Worm (Caenorhabditis elegans) whole organism, L1 larva: ENCODE data around the gene F31B12.3.

ENCODE experiments used
- aha-1 ChIP-seq: fragments of 150-350 bp; optimal IDR thresholded peaks from 2 replicates; lab custom pipeline; 2014; ENCODE audit warnings: missing biosample characterization, missing genetic modification characterization
- alr-1 ChIP-seq: fragments of 200-800 bp; sonication (Bioruptor generic); optimal IDR thresholded peaks from 2 replicates; lab custom pipeline; 2018; ENCODE audit warnings: borderline replicate concordance, mild to moderate bottlenecking, missing genetic modification characterization, missing compliant biosample characterization
- aly-2 ChIP-seq: fragments of 150-350 bp; optimal IDR thresholded peaks from 2 replicates; lab custom pipeline; 2014; ENCODE audit warnings: missing biosample characterization, missing genetic modification characterization
- ama-1 ChIP-seq: fragments of 150-350 bp; optimal IDR thresholded peaks from 2 replicates; lab custom pipeline; 2014
- blmp-1 ChIP-seq: fragments of 150-350 bp; optimal IDR thresholded peaks from 2 replicates; lab custom pipeline; 2014; ENCODE audit warnings: missing biosample characterization, missing genetic modification characterization
- ceh-63 ChIP-seq: fragments of 200-800 bp; sonication (Bioruptor generic); optimal IDR thresholded peaks from 2 replicates; lab custom pipeline; 2018; ENCODE audit warnings: mild to moderate bottlenecking, missing genetic modification characterization, missing compliant biosample characterization
- ceh-8 ChIP-seq: fragments of 200-800 bp; sonication (Bioruptor generic); optimal IDR thresholded peaks from 2 replicates; lab custom pipeline; 2018; ENCODE audit warnings: mild to moderate bottlenecking, missing genetic modification characterization, moderate library complexity, missing compliant biosample characterization
- ces-1 ChIP-seq: fragments of 150-350 bp; optimal IDR thresholded peaks from 2 replicates; lab custom pipeline; 2014; ENCODE audit warnings: missing biosample characterization, missing genetic modification reagents, missing genetic modification characterization
- dsc-1 ChIP-seq: sonication (generic microtip); optimal IDR thresholded peaks from 2 replicates; lab custom pipeline; 2016; ENCODE audit warnings: mild to moderate bottlenecking, missing genetic modification characterization, missing compliant biosample characterization
- efl-1 ChIP-seq, 4 experiments: fragments of 150-350 bp; optimal IDR thresholded peaks in 3 of 4; peaks in 1 of 4; 1 replicate in 1 of 4; 2 replicates in 3 of 4; lab custom pipeline; 2014; ENCODE audit warnings: missing biosample characterization in 2 of 4, missing genetic modification characterization in 2 of 4, missing genetic modification reagents in 2 of 4
- efl-3 ChIP-seq: fragments of 200-800 bp; sonication (Bioruptor generic); optimal IDR thresholded peaks from 2 replicates; lab custom pipeline; 2018; ENCODE audit warnings: mild to moderate bottlenecking, missing genetic modification characterization, missing compliant biosample characterization
- egl-13 ChIP-seq: sonication (generic microtip); optimal IDR thresholded peaks from 2 replicates; lab custom pipeline; 2016; ENCODE audit warnings: missing genotype, missing genetic modification reagents, missing genetic modification characterization, missing compliant biosample characterization
- egl-27 ChIP-seq, 2 experiments: fragments of 150-350 bp in 1 of 2; sonication (generic microtip); optimal IDR thresholded peaks; 3 replicates each; lab custom pipeline; 2017 to 2018; ENCODE audit warnings: missing biosample characterization in 2 of 2, missing genetic modification characterization in 2 of 2, missing genetic modification reagents in 2 of 2
- elt-2 ChIP-seq: sonication (generic microtip); optimal IDR thresholded peaks from 2 replicates; lab custom pipeline; 2016; ENCODE audit warnings: missing genetic modification characterization, mild to moderate bottlenecking, inconsistent platforms, missing compliant biosample characterization, missing genetic modification reagents
- elt-3 ChIP-seq, 6 experiments: fragments of 150-350 bp in 1 of 6; sonication (generic microtip); optimal IDR thresholded peaks; 2 replicates each; lab custom pipeline; 2017 to 2018; ENCODE audit warnings: missing biosample characterization in 6 of 6, missing genetic modification characterization in 6 of 6, inconsistent platforms in 1 of 6
- ets-5 ChIP-seq: fragments of 200-800 bp; sonication (Bioruptor generic); IDR thresholded peaks from 2 replicates; pipeline ENCODE4 v1.3.6; 2022; ENCODE audit warnings: missing genetic modification characterization, missing compliant biosample characterization
- fkh-10 ChIP-seq: sonication (generic microtip); optimal IDR thresholded peaks from 2 replicates; lab custom pipeline; 2017; ENCODE audit warnings: missing biosample characterization, missing genetic modification reagents, missing genetic modification characterization
- fkh-4 ChIP-seq: sonication (generic microtip); optimal IDR thresholded peaks from 2 replicates; lab custom pipeline; 2016; ENCODE audit warnings: missing compliant biosample characterization, missing genetic modification characterization, borderline replicate concordance
- fkh-8 ChIP-seq: sonication (generic microtip); optimal IDR thresholded peaks from 2 replicates; lab custom pipeline; 2016; ENCODE audit warnings: mild to moderate bottlenecking, missing genetic modification characterization, missing compliant biosample characterization
- fos-1 ChIP-seq: fragments of 150-350 bp; optimal IDR thresholded peaks from 2 replicates; lab custom pipeline; 2014; ENCODE audit warnings: missing biosample characterization, missing genetic modification characterization
- grh-1 ChIP-seq: fragments of 200-800 bp; sonication (Bioruptor generic); IDR thresholded peaks from 2 replicates; pipeline ENCODE4 v1.3.6; 2022; ENCODE audit warnings: missing genetic modification reagents, missing genetic modification characterization, missing compliant biosample characterization
- hlh-4 ChIP-seq: sonication (generic microtip); optimal IDR thresholded peaks from 2 replicates; lab custom pipeline; 2016; ENCODE audit warnings: mild to moderate bottlenecking, missing genetic modification characterization, missing compliant biosample characterization
- hpl-2 ChIP-seq: fragments of 150-350 bp; optimal IDR thresholded peaks from 2 replicates; lab custom pipeline; 2014; ENCODE audit warnings: missing biosample characterization, missing genetic modification reagents, missing genetic modification characterization
- irx-1 ChIP-seq: sonication (generic microtip); optimal IDR thresholded peaks from 2 replicates; lab custom pipeline; 2016; ENCODE audit warnings: missing genetic modification characterization, missing compliant biosample characterization
- jun-1 ChIP-seq: fragments of 150-350 bp; optimal IDR thresholded peaks from 2 replicates; lab custom pipeline; 2014; ENCODE audit warnings: missing biosample characterization, missing genetic modification reagents, missing genetic modification characterization
- lin-13 ChIP-seq: fragments of 150-350 bp; optimal IDR thresholded peaks from 2 replicates; lab custom pipeline; 2014; ENCODE audit warnings: missing biosample characterization, missing genetic modification reagents, missing genetic modification characterization
- lin-14 ChIP-seq: fragments of 200-800 bp; sonication (Bioruptor generic); optimal IDR thresholded peaks from 2 replicates; lab custom pipeline; 2018; ENCODE audit warnings: mild to moderate bottlenecking, missing genetic modification characterization, moderate library complexity, missing compliant biosample characterization
- lin-15B ChIP-seq: fragments of 150-350 bp; sonication (generic microtip); optimal IDR thresholded peaks from 3 replicates; lab custom pipeline; 2014; ENCODE audit warnings: missing biosample characterization, missing genetic modification characterization
- lin-35 ChIP-seq, 2 experiments: fragments of 150-350 bp; optimal IDR thresholded peaks; 2 replicates each; lab custom pipeline; 2014; ENCODE audit warnings: missing biosample characterization in 2 of 2, missing genetic modification characterization in 2 of 2, missing genetic modification reagents in 2 of 2
- lir-3 ChIP-seq: sonication (generic microtip); optimal IDR thresholded peaks from 2 replicates; lab custom pipeline; 2016; ENCODE audit warnings: mild to moderate bottlenecking, missing genetic modification characterization, moderate library complexity, missing compliant biosample characterization; ENCODE audit not compliant: poor library complexity
- mdl-1 ChIP-seq, 2 experiments: fragments of 150-350 bp; optimal IDR thresholded peaks; 2 replicates each; lab custom pipeline; 2014 to 2017; ENCODE audit warnings: missing biosample characterization in 2 of 2, missing genetic modification characterization in 2 of 2, inconsistent platforms in 1 of 2
- mef-2 ChIP-seq: fragments of 150-350 bp; optimal IDR thresholded peaks from 2 replicates; lab custom pipeline; 2014; ENCODE audit warnings: missing biosample characterization, missing genetic modification characterization
- nhr-11 ChIP-seq: fragments of 150-350 bp; optimal IDR thresholded peaks from 2 replicates; lab custom pipeline; 2014; ENCODE audit warnings: missing biosample characterization, missing genetic modification characterization
- nhr-12 ChIP-seq: sonication (generic microtip); optimal IDR thresholded peaks from 2 replicates; lab custom pipeline; 2017; ENCODE audit warnings: missing biosample characterization, missing genetic modification characterization
- nhr-237 ChIP-seq: fragments of 150-350 bp; optimal IDR thresholded peaks from 2 replicates; lab custom pipeline; 2014; ENCODE audit warnings: missing biosample characterization, missing genetic modification characterization
- nhr-28 ChIP-seq: fragments of 150-350 bp; optimal IDR thresholded peaks from 2 replicates; lab custom pipeline; 2014; ENCODE audit warnings: missing biosample characterization, missing genetic modification characterization
- nhr-71 ChIP-seq: sonication (generic microtip); optimal IDR thresholded peaks from 2 replicates; lab custom pipeline; 2016; ENCODE audit warnings: mild to moderate bottlenecking, missing genetic modification characterization, moderate library complexity, missing compliant biosample characterization
- nhr-77 ChIP-seq: fragments of 150-350 bp; optimal IDR thresholded peaks from 2 replicates; lab custom pipeline; 2014; ENCODE audit warnings: missing biosample characterization, missing genetic modification characterization
- nhr-84 ChIP-seq: sonication (generic microtip); optimal IDR thresholded peaks from 2 replicates; lab custom pipeline; 2017; ENCODE audit warnings: missing biosample characterization, missing genetic modification characterization
- nhr-90 ChIP-seq: sonication (generic microtip); optimal IDR thresholded peaks from 2 replicates; lab custom pipeline; 2016; ENCODE audit warnings: mild to moderate bottlenecking, missing genetic modification characterization, missing compliant biosample characterization; ENCODE audit not compliant: poor library complexity
- pax-3 ChIP-seq: fragments of 200-800 bp; sonication (Bioruptor generic); optimal IDR thresholded peaks from 2 replicates; lab custom pipeline; 2018; ENCODE audit warnings: mild to moderate bottlenecking, missing genetic modification characterization, moderate library complexity, missing compliant biosample characterization
- rnt-1 ChIP-seq: sonication (generic microtip); optimal IDR thresholded peaks from 2 replicates; lab custom pipeline; 2016; ENCODE audit warnings: mild to moderate bottlenecking, missing genetic modification characterization, moderate library complexity, missing compliant biosample characterization
- snpc-4 ChIP-seq: fragments of 150-350 bp; optimal IDR thresholded peaks from 2 replicates; lab custom pipeline; 2014; ENCODE audit warnings: missing biosample characterization, missing genetic modification characterization
- snu-23 ChIP-seq: sonication (generic microtip); optimal IDR thresholded peaks from 2 replicates; lab custom pipeline; 2016; ENCODE audit warnings: missing genetic modification characterization, missing compliant biosample characterization
- sox-4 ChIP-seq: sonication (generic microtip); optimal IDR thresholded peaks from 2 replicates; lab custom pipeline; 2016; ENCODE audit warnings: missing genetic modification characterization, missing compliant biosample characterization
- swsn-7 ChIP-seq: sonication (generic microtip); optimal IDR thresholded peaks from 2 replicates; lab custom pipeline; 2016; ENCODE audit warnings: missing genetic modification characterization, missing compliant biosample characterization
- tbx-2 ChIP-seq: sonication (generic microtip); optimal IDR thresholded peaks from 2 replicates; lab custom pipeline; 2016; ENCODE audit warnings: missing genetic modification characterization, missing compliant biosample characterization
- unc-130 ChIP-seq: fragments of 150-350 bp; optimal IDR thresholded peaks from 2 replicates; lab custom pipeline; 2017; ENCODE audit warnings: missing biosample characterization, missing genetic modification characterization, inconsistent platforms
- unc-30 ChIP-seq: sonication (generic microtip); optimal IDR thresholded peaks from 2 replicates; lab custom pipeline; 2017; ENCODE audit warnings: missing biosample characterization, missing genetic modification characterization
- unc-98 ChIP-seq: fragments of 200-800 bp; sonication (Bioruptor generic); IDR thresholded peaks from 2 replicates; pipeline ENCODE4 v1.3.6; 2022; ENCODE audit warnings: missing genetic modification characterization, missing compliant biosample characterization
- vab-15 ChIP-seq: sonication (generic microtip); optimal IDR thresholded peaks from 2 replicates; lab custom pipeline; 2017; ENCODE audit warnings: missing genotype, mild to moderate bottlenecking, missing genetic modification characterization, missing compliant biosample characterization
- xbp-1 ChIP-seq: sonication (generic microtip); optimal IDR thresholded peaks from 2 replicates; lab custom pipeline; 2016; ENCODE audit warnings: missing genetic modification characterization, missing compliant biosample characterization
- ztf-11 ChIP-seq, 2 experiments: sonication (generic microtip); optimal IDR thresholded peaks; 2 replicates each; lab custom pipeline; 2016 to 2017; ENCODE audit warnings: missing genetic modification characterization in 2 of 2, missing biosample characterization in 1 of 2, missing compliant biosample characterization in 1 of 2

The F31B12.3 gene

DNA sequence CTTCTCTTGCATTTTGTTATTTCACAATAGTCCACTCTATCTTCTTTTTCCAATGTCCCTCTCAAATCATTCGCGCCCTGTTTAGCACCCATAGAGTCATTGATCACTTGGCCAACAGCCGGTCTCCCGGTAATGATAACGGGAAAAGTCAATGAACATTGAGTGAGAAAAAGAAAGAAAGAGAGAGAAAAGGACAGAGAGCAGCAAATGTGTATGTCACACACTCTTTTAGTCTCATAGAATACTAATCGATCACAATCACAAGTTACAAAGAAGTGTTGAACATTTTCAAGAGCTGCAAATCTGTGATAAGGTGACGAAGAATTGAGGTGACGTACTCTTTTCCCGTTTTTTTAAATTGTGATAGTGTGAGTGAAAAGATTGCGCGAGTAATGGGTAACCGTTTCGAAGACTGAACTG is 48.2 kb downstream of the F31B12.3 start:
- TF ChIP-seq elt-3 (tag; optimal IDR thresholded peaks at IDR 0.05; lab: Kevin White, UChicago) (peak in 5 of 6 experiments; percentile 36 to 76 (median 66)), lin-13 (peak; percentile 32), xbp-1 (tag; lab: Kevin White, UChicago) (peak; percentile 28), nhr-90 (tag; lab: Kevin White, UChicago) (peak; percentile 76), nhr-77 (tag; lab: Kevin White, UChicago) (peak; percentile 74), fkh-10 (no peak), mef-2 (no peak), ces-1 (GFP tag; lab: Kevin White, UChicago) (no peak), rnt-1 (peak; percentile 90), fkh-4 (tag; lab: Kevin White, UChicago) (no peak), fos-1 (tag; lab: Kevin White, UChicago) (peak; percentile 32), sox-4 (no peak), snpc-4 (no peak), unc-30 (tag; lab: Kevin White, UChicago) (no peak), unc-98 (GFP tag; lab: Robert Waterston, UW) (no peak), lin-14 (peak; percentile 95), irx-1 (tag; lab: Kevin White, UChicago) (peak; percentile 15), lir-3 (tag; lab: Kevin White, UChicago) (peak; percentile 64), lin-35 (GFP tag; optimal IDR thresholded peaks at IDR 0.05; lab: Kevin White, UChicago) (peak; percentile 28 to 79), egl-27 (tag; optimal IDR thresholded peaks at IDR 0.05; lab: Kevin White, UChicago) (peak; percentile 52 to 69), fkh-8 (tag; lab: Kevin White, UChicago) (no peak), dsc-1 (tag; lab: Kevin White, UChicago) (no peak), mdl-1 (tag; optimal IDR thresholded peaks at IDR 0.05; lab: Kevin White, UChicago) (peak in 1 of 2 experiments; percentile 86), tbx-2 (tag; lab: Kevin White, UChicago) (peak; percentile 82), alr-1 (tag; lab: Kevin White, UChicago) (no peak), hpl-2 (GFP tag; lab: Kevin White, UChicago) (peak; percentile 59), nhr-71 (peak; percentile 95), nhr-12 (no peak), nhr-28 (tag; lab: Kevin White, UChicago) (no peak), aha-1 (tag; lab: Kevin White, UChicago) (no peak), pax-3 (tag; lab: Kevin White, UChicago) (no peak), ceh-63 (no peak), ztf-11 (tag; optimal IDR thresholded peaks at IDR 0.05; lab: Kevin White, UChicago) (no peak), ama-1 (lab: Kevin White, UChicago) (peak; percentile 69), aly-2 (tag; lab: Kevin White, UChicago) (no peak), lin-15B (tag; lab: Kevin White, UChicago) (no peak), nhr-84 (no peak), jun-1 (tag; lab: Kevin White, UChicago) (peak; percentile 44), blmp-1 (tag; lab: Kevin White, UChicago) (peak; percentile 87), ceh-8 (GFP tag; lab: Kevin White, UChicago) (no peak), egl-13 (no peak), hlh-4 (no peak), vab-15 (tag; lab: Kevin White, UChicago) (peak; percentile 42), snu-23 (GFP tag; lab: Kevin White, UChicago) (peak; percentile 88), grh-1 (0 out of 2 replicates have a peak, but pooled peaks have one; percentile 11), nhr-11 (no peak), unc-130 (tag; lab: Kevin White, UChicago) (peak; percentile 54), swsn-7 (tag; lab: Kevin White, UChicago) (peak; percentile 56), nhr-237 (no peak), ets-5 (GFP tag; lab: Robert Waterston, UW) (no peak), efl-3 (no peak), efl-1 (optimal IDR thresholded peaks at IDR 0.05; lab: Kevin White, UChicago) (peak; percentile 30 to 34), efl-1 (GFP tag; optimal IDR thresholded peaks at IDR 0.05 in 1 of 2; lab: Kevin White, UChicago) (peak in 1 of 2 experiments; percentile 91), elt-2 (tag; lab: Kevin White, UChicago) (peak; percentile 87)
